Worm (Caenorhabditis elegans): ENCODE data around the gene Y46E12A.2.

- no peak for TF ChIP-seq nhr-12 (tag; optimal IDR thresholded peaks at IDR 0.05)
- no peak for TF ChIP-seq nhr-237 (tag; optimal IDR thresholded peaks at IDR 0.05)
These were observed 13.1 kb upstream of the Y46E12A.2 start for ce11 chrIII:1745450-1746127.
